Worm (Caenorhabditis elegans) whole organism, young adult: ENCODE results near the gene Y67A10A.11.

Experiments used
- K12H6.12 ChIP-seq: fragments of 200-800 bp; sonication (Bioruptor generic); optimal IDR thresholded peaks from 2 replicates; lab custom pipeline; 2018; ENCODE audit warnings: mild to moderate bottlenecking, missing genetic modification characterization, missing compliant biosample characterization
- Y53F4B.3 ChIP-seq: fragments of 200-800 bp; sonication (Bioruptor generic); IDR thresholded peaks from 2 replicates; pipeline ENCODE4 v1.3.6; 2022; ENCODE audit warnings: missing genetic modification reagents, missing genetic modification characterization, missing compliant biosample characterization
- Y67H2A.10 ChIP-seq: fragments of 200-800 bp; sonication (Bioruptor generic); conservative IDR thresholded peaks from 2 replicates; pipeline ENCODE4 v1.3.6; 2022; ENCODE audit warnings: missing genetic modification reagents, missing genetic modification characterization, missing compliant biosample characterization
- gei-17 ChIP-seq: fragments of 200-800 bp; sonication (Bioruptor generic); optimal IDR thresholded peaks from 2 replicates; lab custom pipeline; 2018; ENCODE audit warnings: mild to moderate bottlenecking, missing genetic modification characterization, missing compliant biosample characterization
- hlh-26 ChIP-seq: fragments of 200-800 bp; sonication (Bioruptor generic); conservative IDR thresholded peaks from 2 replicates; pipeline ENCODE4 v1.3.6; 2022; ENCODE audit warnings: missing genetic modification reagents, missing genetic modification characterization, missing compliant biosample characterization
- somi-1 ChIP-seq: fragments of 200-800 bp; sonication (Bioruptor generic); optimal IDR thresholded peaks from 2 replicates; lab custom pipeline; 2018; ENCODE audit warnings: mild to moderate bottlenecking, missing genetic modification characterization, missing compliant biosample characterization
- sptf-2 ChIP-seq: fragments of 200-800 bp; sonication (Bioruptor generic); optimal IDR thresholded peaks from 2 replicates; lab custom pipeline; 2018; ENCODE audit warnings: mild to moderate bottlenecking, missing genetic modification characterization, missing compliant biosample characterization

- TF ChIP-seq sptf-2 (GFP tag; lab: Kevin White, UChicago) (no peak), gei-17 (GFP tag; lab: Kevin White, UChicago) (no peak), Y53F4B.3 (GFP tag; lab: Robert Waterston, UW) (no peak), Y67H2A.10 (GFP tag; lab: Robert Waterston, UW) (no peak), K12H6.12 (tag; lab: Kevin White, UChicago) (no peak), somi-1 (GFP tag; lab: Kevin White, UChicago) (no peak), hlh-26 (GFP tag; lab: Robert Waterston, UW) (no peak)
Observed at ce11 chrIV:14383474-14383873, 43.7 kb downstream of the Y67A10A.11 start, which contains the start of gene paqr-3.
